Worm (Caenorhabditis elegans): ENCODE measurements around the gene T24A6.17.

- TF ChIP-seq lir-3 (tag; optimal IDR thresholded peaks at IDR 0.05), result no peak
- no peak for TF ChIP-seq unc-130 (GFP tag; optimal IDR thresholded peaks at IDR 0.05)
- TF ChIP-seq fkh-10 (GFP tag; optimal IDR thresholded peaks at IDR 0.05), result no peak
- TF ChIP-seq lin-13 (GFP tag; optimal IDR thresholded peaks at IDR 0.05), result no peak
- no peak for TF ChIP-seq daf-12 (tag; optimal IDR thresholded peaks at IDR 0.05)
- TF ChIP-seq dmd-9 (GFP tag; IDR thresholded peaks at IDR 0.05), result no peak
- no peak for TF ChIP-seq attf-4 (tag; optimal IDR thresholded peaks at IDR 0.05)
- no peak for TF ChIP-seq ceh-82 (tag; optimal IDR thresholded peaks at IDR 0.05)
- no peak for TF ChIP-seq nhr-11 (tag; optimal IDR thresholded peaks at IDR 0.05)
- no peak for TF ChIP-seq mxl-2 (GFP tag; conservative IDR thresholded peaks at IDR 0.05)
- no peak for TF ChIP-seq F26F4.8 (GFP tag; conservative IDR thresholded peaks at IDR 0.05)
These were observed 15.0 kb upstream of the T24A6.17 start for ce11 chrV:3579248-3579647.
